Fruit fly (Drosophila melanogaster) whole organism, embryonic: ENCODE results near the gene CG32820.
"Not testable (repeated sequence)": the region's sequence is repeated elsewhere in the genome, so short reads cannot be mapped to it uniquely, and the experiment has no call there.

Experiments
- BEAF-32 ChIP-seq: fragments of 200-800 bp; sonication (Bioruptor generic); optimal IDR thresholded peaks from 3 replicates; lab custom pipeline; 2017; ENCODE audit warnings: missing biosample characterization, missing genetic modification characterization, mild to moderate bottlenecking, moderate library complexity, missing genetic modification reagents
- BtbVII ChIP-seq: fragments of 200-800 bp; sonication (Bioruptor generic); optimal IDR thresholded peaks from 3 replicates; lab custom pipeline; 2017; ENCODE audit warnings: missing biosample characterization, mild to moderate bottlenecking, missing genetic modification characterization
- CG1024 ChIP-seq: fragments of 200-800 bp; sonication (Bioruptor generic); IDR thresholded peaks from 2 replicates; pipeline ENCODE4 v1.3.6; 2022; ENCODE audit warnings: missing biosample characterization, missing genetic modification characterization
- CG11504 ChIP-seq: fragments of 200-800 bp; sonication (Bioruptor generic); optimal IDR thresholded peaks from 3 replicates; lab custom pipeline; 2019; ENCODE audit warnings: missing biosample characterization, mild to moderate bottlenecking, missing genetic modification characterization, moderate library complexity
- CG12155 ChIP-seq: fragments of 200-800 bp; sonication (Bioruptor generic); optimal IDR thresholded peaks from 3 replicates; lab custom pipeline; 2016; ENCODE audit warnings: missing biosample characterization, missing genetic modification characterization
- CG12942 ChIP-seq: fragments of 200-800 bp; sonication (Bioruptor generic); optimal IDR thresholded peaks from 3 replicates; lab custom pipeline; 2016; ENCODE audit warnings: missing biosample characterization, missing genetic modification characterization
- CG14014 ChIP-seq: fragments of 200-800 bp; sonication (Bioruptor generic); IDR thresholded peaks from 2 replicates; pipeline ENCODE4 v1.3.6; 2022; ENCODE audit warnings: missing biosample characterization, missing genetic modification characterization
- CG15601 ChIP-seq: fragments of 200-800 bp; sonication (Bioruptor generic); optimal IDR thresholded peaks from 3 replicates; lab custom pipeline; 2019; ENCODE audit warnings: missing biosample characterization, mild to moderate bottlenecking, missing genetic modification characterization, moderate library complexity
- CG17802 ChIP-seq: fragments of 200-800 bp; sonication (Bioruptor generic); optimal IDR thresholded peaks from 2 replicates; lab custom pipeline; 2018; ENCODE audit warnings: missing biosample characterization, mild to moderate bottlenecking, missing genetic modification characterization, moderate library complexity
- CG18262 ChIP-seq: fragments of 200-800 bp; optimal IDR thresholded peaks from 3 replicates; lab custom pipeline; 2019; ENCODE audit warnings: missing biosample characterization, mild to moderate bottlenecking, missing genetic modification characterization, moderate library complexity
- CG2199 ChIP-seq: fragments of 200-800 bp; sonication (Bioruptor generic); IDR thresholded peaks from 3 replicates; pipeline ENCODE4 v1.3.6; 2022; ENCODE audit warnings: missing biosample characterization, missing genetic modification characterization
- CG30020 ChIP-seq: fragments of 200-800 bp; optimal IDR thresholded peaks from 2 replicates; lab custom pipeline; 2019; ENCODE audit warnings: missing biosample characterization, mild to moderate bottlenecking, missing genetic modification characterization, moderate library complexity
- CG34422 ChIP-seq: fragments of 200-800 bp; sonication (Bioruptor generic); IDR thresholded peaks from 3 replicates; pipeline ENCODE4 v1.3.6; 2022; ENCODE audit warnings: missing biosample characterization, missing genetic modification characterization
- CG3995 ChIP-seq: fragments of 200-800 bp; sonication (Bioruptor generic); optimal IDR thresholded peaks from 3 replicates; lab custom pipeline; 2016; ENCODE audit warnings: missing biosample characterization, missing genetic modification characterization
- CG5245 ChIP-seq: fragments of 200-800 bp; sonication (Bioruptor generic); optimal IDR thresholded peaks from 3 replicates; lab custom pipeline; 2016; ENCODE audit warnings: missing biosample characterization, missing genetic modification characterization
- CG7357 ChIP-seq: fragments of 200-800 bp; sonication (Bioruptor generic); IDR thresholded peaks from 3 replicates; pipeline ENCODE4 v1.3.6; 2022; ENCODE audit warnings: missing biosample characterization, missing genetic modification characterization
- CG8765 ChIP-seq: fragments of 200-800 bp; sonication (Bioruptor generic); IDR thresholded peaks from 2 replicates; pipeline ENCODE4 v1.3.6; 2022; ENCODE audit warnings: missing biosample characterization, missing genetic modification characterization
- CTCF ChIP-seq: fragments of 200-800 bp; sonication (Bioruptor generic); optimal IDR thresholded peaks from 2 replicates; lab custom pipeline; 2017; ENCODE audit warnings: missing biosample characterization, mild to moderate bottlenecking, missing genetic modification characterization, moderate library complexity
- Gug ChIP-seq: fragments of 200-800 bp; sonication (Bioruptor generic); IDR thresholded peaks from 4 replicates; pipeline ENCODE4 v1.3.6; 2022; ENCODE audit warnings: missing biosample characterization, missing genetic modification characterization
- Hmr ChIP-seq: fragments of 200-800 bp; sonication (Bioruptor generic); optimal IDR thresholded peaks from 3 replicates; lab custom pipeline; 2017; ENCODE audit warnings: mild to moderate bottlenecking, missing biosample characterization, missing genetic modification reagents, missing genetic modification characterization
- Lhr ChIP-seq: fragments of 200-800 bp; sonication (Bioruptor generic); optimal IDR thresholded peaks from 3 replicates; lab custom pipeline; 2017; ENCODE audit warnings: mild to moderate bottlenecking, missing biosample characterization, missing genetic modification reagents, missing genetic modification characterization
- Lpt ChIP-seq: fragments of >200 bp; optimal IDR thresholded peaks from 2 replicates; lab custom pipeline; 2018; ENCODE audit warnings: missing biosample characterization, missing genetic modification characterization
- Mrtf ChIP-seq: fragments of 200-800 bp; sonication (Bioruptor generic); IDR thresholded peaks from 3 replicates; pipeline ENCODE4 v1.3.6; 2022; ENCODE audit warnings: missing biosample characterization, missing genetic modification characterization
- Myb ChIP-seq: fragments of 200-800 bp; sonication (Bioruptor generic); optimal IDR thresholded peaks from 2 replicates; lab custom pipeline; 2016; ENCODE audit warnings: missing biosample characterization, missing genetic modification characterization
- Sry-β ChIP-seq: fragments of 200-800 bp; sonication (Bioruptor generic); optimal IDR thresholded peaks from 2 replicates; lab custom pipeline; 2018; ENCODE audit warnings: missing biosample characterization, mild to moderate bottlenecking, missing genetic modification characterization, moderate library complexity
- ato ChIP-seq: fragments of 200-800 bp; sonication (Bioruptor generic); IDR thresholded peaks from 2 replicates; pipeline ENCODE4 v1.3.6; 2022; ENCODE audit warnings: missing biosample characterization, missing genetic modification characterization; ENCODE audit not compliant: partially characterized antibody
- chinmo ChIP-seq: fragments of 200-800 bp; sonication (Bioruptor generic); IDR thresholded peaks from 4 replicates; pipeline ENCODE4 v1.3.6; 2022; ENCODE audit warnings: missing biosample characterization, missing genetic modification characterization; ENCODE audit not compliant: partially characterized antibody
- dimm ChIP-seq: fragments of 200-800 bp; sonication (Bioruptor generic); IDR thresholded peaks from 2 replicates; pipeline ENCODE4 v1.3.6; 2022; ENCODE audit warnings: missing biosample characterization, missing genetic modification characterization
- disco-r ChIP-seq: fragments of 200-800 bp; sonication (Bioruptor generic); optimal IDR thresholded peaks from 2 replicates; lab custom pipeline; 2016; ENCODE audit warnings: missing biosample characterization, missing genetic modification characterization
- dpn ChIP-seq, 2 experiments: fragments of 200-800 bp; sonication (Bioruptor generic); optimal IDR thresholded peaks; 3 replicates each; lab custom pipeline; 2016; ENCODE audit warnings: missing biosample characterization in 2 of 2, missing genetic modification characterization in 2 of 2
- ewg ChIP-seq: fragments of 200-800 bp; sonication (Bioruptor generic); optimal IDR thresholded peaks from 3 replicates; lab custom pipeline; 2017; ENCODE audit warnings: mild to moderate bottlenecking, missing biosample characterization, missing genetic modification reagents, missing genetic modification characterization
- klu ChIP-seq: fragments of 200-800 bp; sonication (Bioruptor generic); IDR thresholded peaks from 2 replicates; pipeline ENCODE4 v1.3.6; 2022; ENCODE audit warnings: missing biosample characterization, missing genetic modification characterization
- knrl ChIP-seq: fragments of 200-800 bp; sonication (Bioruptor generic); IDR thresholded peaks from 3 replicates; pipeline ENCODE4 v1.3.6; 2022; ENCODE audit warnings: missing biosample characterization, missing genetic modification characterization; ENCODE audit not compliant: partially characterized antibody
- lab ChIP-seq: fragments of 200-800 bp; sonication (Bioruptor generic); optimal IDR thresholded peaks from 3 replicates; lab custom pipeline; 2017; ENCODE audit warnings: missing biosample characterization, missing genetic modification characterization, mild to moderate bottlenecking, moderate library complexity, missing genetic modification reagents
- lola ChIP-seq, 3 experiments: fragments of >200 bp in 2 of 3; fragments of 200-800 bp in 1 of 3; sonication (Bioruptor generic) in 1 of 3; optimal IDR thresholded peaks; 2 replicates each; lab custom pipeline; 2017 to 2019; ENCODE audit warnings: missing biosample characterization in 3 of 3, missing genetic modification characterization in 3 of 3, mild to moderate bottlenecking in 1 of 3, moderate library complexity in 1 of 3
- odd ChIP-seq: fragments of 200-800 bp; sonication (Bioruptor generic); optimal IDR thresholded peaks from 2 replicates; lab custom pipeline; 2017; ENCODE audit warnings: missing biosample characterization, mild to moderate bottlenecking, missing genetic modification characterization
- onecut ChIP-seq: fragments of 200-800 bp; sonication (Bioruptor generic); IDR thresholded peaks from 2 replicates; pipeline ENCODE4 v1.3.6; 2022; ENCODE audit warnings: missing biosample characterization, missing genetic modification characterization
- org-1 ChIP-seq: fragments of 200-800 bp; sonication (Bioruptor generic); optimal IDR thresholded peaks from 2 replicates; lab custom pipeline; 2017; ENCODE audit warnings: missing biosample characterization, missing genetic modification characterization
- otp ChIP-seq: fragments of 200-800 bp; sonication (Bioruptor generic); IDR thresholded peaks from 3 replicates; pipeline ENCODE4, ENCODE4 v1.3.6; 2022; ENCODE audit warnings: missing biosample characterization, missing genetic modification characterization
- pzg ChIP-seq: fragments of 200-800 bp; sonication (Bioruptor generic); optimal IDR thresholded peaks from 3 replicates; lab custom pipeline; 2018; ENCODE audit warnings: missing biosample characterization, mild to moderate bottlenecking, missing genetic modification characterization, moderate library complexity
- sima ChIP-seq: fragments of 200-800 bp; sonication (Bioruptor generic); optimal IDR thresholded peaks from 2 replicates; lab custom pipeline; 2016; ENCODE audit warnings: missing biosample characterization, missing genetic modification characterization
- sob ChIP-seq: fragments of 200-800 bp; sonication (Bioruptor generic); IDR thresholded peaks from 2 replicates; pipeline ENCODE4 v1.3.6; 2022; ENCODE audit warnings: missing biosample characterization, missing genetic modification characterization
- sr ChIP-seq: fragments of 200-800 bp; sonication (Bioruptor generic); IDR thresholded peaks from 3 replicates; pipeline ENCODE4 v1.3.6; 2022; ENCODE audit warnings: missing biosample characterization, missing genetic modification characterization
- vfl ChIP-seq: fragments of 200-800 bp; sonication (Bioruptor generic); optimal IDR thresholded peaks from 2 replicates; lab custom pipeline; 2016; ENCODE audit warnings: missing biosample characterization, missing genetic modification characterization
- zfh1 ChIP-seq: fragments of 200-800 bp; sonication (Bioruptor generic); IDR thresholded peaks from 3 replicates; pipeline ENCODE4 v1.3.6; 2022; ENCODE audit warnings: missing biosample characterization, missing genetic modification characterization

CG32820 gene

dm6 chrX:21615139-21615538 is at the start of gene CG32820:
Gene CG32820, minus strand, starts transcription at chrX:21615239.
- TF ChIP-seq Sry-β (GFP tag; lab: Kevin White, UChicago); Lhr (GFP tag; lab: Kevin White, UChicago); CG15601 (tag; lab: Kevin White, UChicago): not testable (repeated sequence)
- TF ChIP-seq, all 482 proteins: peak for 0; not testable (repeated sequence) for 482

dm6 chrX:21632852-21633251 is 17.8 kb upstream of the CG32820 start:
- TF ChIP-seq dpn (GFP tag; optimal IDR thresholded peaks at IDR 0.05; lab: Kevin White, UChicago) (no peak), CG8765 (GFP tag; lab: Robert Waterston, UW) (no peak), pzg (GFP tag; lab: Kevin White, UChicago) (peak; percentile 0), dimm (no peak), CG11504 (tag; lab: Kevin White, UChicago) (no peak), lola (GFP tag; optimal IDR thresholded peaks at IDR 0.05; lab: Kevin White, UChicago) (peak in 1 of 3 experiments; percentile 45), CG30020 (tag; lab: Kevin White, UChicago) (peak; percentile 62), CG2199 (GFP tag; lab: Robert Waterston, UW) (0 out of 3 replicates have a peak, but pooled peaks have one; percentile 13), Lhr (GFP tag; lab: Kevin White, UChicago) (peak; percentile 8), CG7357 (0 out of 3 replicates have a peak, but pooled peaks have one; percentile 26), CG17802 (tag; lab: Kevin White, UChicago) (peak; percentile 61), Hmr (GFP tag; lab: Kevin White, UChicago) (peak; percentile 12), CTCF (GFP tag; lab: Kevin White, UChicago) (peak; percentile 31), BEAF-32 (GFP tag; lab: Kevin White, UChicago) (peak; percentile 13), CG3995 (GFP tag; lab: Kevin White, UChicago) (peak; percentile 23), Myb (peak; percentile 7)

DNA sequence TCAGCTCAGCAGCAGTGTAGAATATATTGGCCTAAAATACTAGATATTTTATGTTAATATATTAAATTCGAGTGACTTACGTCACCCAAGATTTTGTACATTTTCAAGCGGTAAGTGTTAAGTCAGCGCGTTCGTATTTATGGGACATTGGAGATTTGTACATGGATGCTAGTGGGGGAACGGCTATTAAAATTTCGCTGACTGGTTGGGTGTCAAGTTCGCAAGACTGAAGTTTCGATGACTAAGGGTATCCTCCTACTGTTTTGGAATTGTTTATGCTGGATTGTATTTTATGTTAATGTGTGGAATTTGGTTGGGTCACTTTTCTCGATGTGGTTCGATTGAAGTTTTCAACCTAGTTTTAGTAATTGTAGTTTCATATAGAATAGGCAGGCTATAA is 17.2 kb upstream of the CG32820 start:
- TF ChIP-seq CG2199 (GFP tag; lab: Robert Waterston, UW) (0 out of 3 replicates have a peak, but pooled peaks have one; percentile 30), CG11504 (tag; lab: Kevin White, UChicago) (no peak)

- peak; percentile 53 for TF ChIP-seq BtbVII (GFP tag; lab: Kevin White, UChicago)
- no peak; the same call in 1 of the 3 replicates for TF ChIP-seq CG34422 (GFP tag; lab: Robert Waterston, UW)
- TF ChIP-seq CG14014 (GFP tag; lab: Robert Waterston, UW) = no peak
- TF ChIP-seq chinmo = no peak
- TF ChIP-seq CG12155 (GFP tag; lab: Kevin White, UChicago) = peak; percentile 15
- peak; percentile 59 for TF ChIP-seq CG5245
- TF ChIP-seq sr (GFP tag; lab: Robert Waterston, UW) = no peak
- no peak for TF ChIP-seq sima (GFP tag; lab: Kevin White, UChicago)
- TF ChIP-seq lab = peak; percentile 69
- peak; percentile 34; the same call in 1 of the 4 replicates for TF ChIP-seq Gug (GFP tag; lab: Robert Waterston, UW)
- peak; percentile 79 for TF ChIP-seq CG11504 (tag; lab: Kevin White, UChicago)
- TF ChIP-seq Lpt (GFP tag; lab: Kevin White, UChicago) = no peak
- TF ChIP-seq knrl = no peak
- TF ChIP-seq sob (GFP tag; lab: Robert Waterston, UW) = no peak
- peak; percentile 65 for TF ChIP-seq ewg (GFP tag; lab: Kevin White, UChicago)
- 0 out of 2 replicates have a peak, but pooled peaks have one; percentile 24 for TF ChIP-seq CG1024
- TF ChIP-seq lola (GFP tag; optimal IDR thresholded peaks at IDR 0.05; lab: Kevin White, UChicago) = peak in 1 of 3 experiments; percentile 76
- TF ChIP-seq vfl = no peak
- no peak for TF ChIP-seq otp (GFP tag; lab: Robert Waterston, UW)
- TF ChIP-seq odd = peak; percentile 59
- no peak for TF ChIP-seq Mrtf
- TF ChIP-seq zfh1 (GFP tag; lab: Robert Waterston, UW) = no peak
- peak; percentile 76 for TF ChIP-seq onecut (GFP tag; lab: Robert Waterston, UW)
- TF ChIP-seq CG18262 (tag; lab: Kevin White, UChicago) = peak; percentile 82
- TF ChIP-seq org-1 (GFP tag; lab: Kevin White, UChicago) = peak; percentile 54
- peak; percentile 48 for TF ChIP-seq disco-r (GFP tag; lab: Kevin White, UChicago)
- TF ChIP-seq CG12942 (GFP tag; lab: Kevin White, UChicago) = peak; percentile 48
- TF ChIP-seq ato = no peak
- no peak for TF ChIP-seq klu (GFP tag; lab: Robert Waterston, UW)
These were observed 16.4 kb upstream of the CG32820 start for dm6 chrX:21631452-21631851.
